Fruit fly (Drosophila melanogaster): ENCODE measurements around the gene Arp5.

Gene Arp5

DNA sequence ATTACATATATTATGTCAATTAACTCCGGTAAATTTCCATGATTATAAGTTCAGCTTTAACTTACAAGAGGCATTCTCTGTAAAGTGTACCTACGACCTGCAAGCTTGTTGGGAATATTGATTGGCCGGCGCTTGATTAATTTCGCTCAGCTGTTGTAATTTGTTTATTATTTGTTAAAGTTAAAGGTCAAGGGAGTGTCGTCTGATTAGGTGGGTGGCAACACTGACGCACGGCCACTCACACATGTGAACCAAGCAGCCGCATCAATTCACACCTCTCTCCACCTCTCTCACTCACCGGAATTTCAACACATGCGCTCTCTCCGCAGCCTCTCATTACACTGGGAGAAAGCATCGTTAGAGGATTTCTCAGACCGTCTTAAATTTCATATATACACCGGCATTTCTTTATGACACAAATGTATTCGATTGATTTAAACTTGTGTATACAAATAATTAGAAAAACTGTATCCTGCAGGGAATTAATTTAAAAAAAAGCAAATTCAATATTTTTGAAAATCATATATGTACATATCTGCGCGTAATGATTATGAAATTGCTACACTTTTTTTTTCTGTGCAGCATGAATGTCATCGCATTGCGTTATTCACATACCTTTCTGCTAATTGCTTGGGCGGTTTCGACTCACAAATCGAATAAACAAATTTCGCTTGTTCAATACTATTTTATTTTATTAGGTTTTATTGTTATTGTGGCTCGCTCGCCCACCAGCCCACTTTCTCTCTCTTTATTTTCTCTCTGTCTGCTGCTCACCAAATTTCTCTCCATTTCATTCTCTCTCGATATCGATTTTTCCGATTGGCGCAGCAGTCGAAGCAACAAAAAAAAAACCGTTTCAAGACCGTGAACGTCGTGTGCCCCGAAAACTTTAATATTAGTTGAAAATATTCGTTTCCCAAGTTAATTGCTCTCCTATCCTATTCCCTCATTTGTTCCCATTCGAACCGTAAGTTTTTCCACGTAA lies 13.0 kb upstream of the Arp5 start (continued):
- TF ChIP-seq trh (GFP tag; optimal IDR thresholded peaks at IDR 0.05) (peak; percentile 71), phol (tag; optimal IDR thresholded peaks at IDR 0.05) (peak; percentile 96), Hr78 (GFP tag; optimal IDR thresholded peaks at IDR 0.05) (peak in 1 of 2 experiments; percentile 90), br (optimal IDR thresholded peaks at IDR 0.05) (no peak), CG17328 (GFP tag; IDR thresholded peaks at IDR 0.05) (peak; percentile 87), lov (optimal IDR thresholded peaks at IDR 0.05) (no peak), lov (GFP tag; IDR thresholded peaks at IDR 0.05) (0 out of 3 replicates have a peak, but pooled peaks have one; percentile 49), salm (tag; optimal IDR thresholded peaks at IDR 0.05) (peak; percentile 91), CG12155 (GFP tag; optimal IDR thresholded peaks at IDR 0.05) (peak; percentile 88), Drgx (GFP tag; IDR thresholded peaks at IDR 0.05) (peak; percentile 69), H15 (GFP tag; IDR thresholded peaks at IDR 0.05) (peak; percentile 75), CG16863 (GFP tag; optimal IDR thresholded peaks at IDR 0.05) (peak; percentile 92), Dbx (GFP tag; IDR thresholded peaks at IDR 0.05) (peak; percentile 83), CG5180 (GFP tag; optimal IDR thresholded peaks at IDR 0.05) (peak; percentile 84), lola (GFP tag; optimal IDR thresholded peaks at IDR 0.05) (peak in 1 of 3 experiments; percentile 94), CG9609 (GFP tag; optimal IDR thresholded peaks at IDR 0.05) (peak; percentile 93), CG12942 (GFP tag; optimal IDR thresholded peaks at IDR 0.05) (peak; percentile 88), CG2129 (GFP tag; IDR thresholded peaks at IDR 0.05; ENCODE audit: partially characterized antibody) (no peak), sqz (GFP tag; optimal IDR thresholded peaks at IDR 0.05) (peak; percentile 81), kah (GFP tag; optimal IDR thresholded peaks at IDR 0.05) (peak; percentile 84), Bgb (GFP tag; IDR thresholded peaks at IDR 0.05; ENCODE audit: partially characterized antibody) (no peak), Ravus (GFP tag; IDR thresholded peaks at IDR 0.05) (peak; percentile 61), en (GFP tag; optimal IDR thresholded peaks at IDR 0.05) (peak; percentile 82), tap (tag; optimal IDR thresholded peaks at IDR 0.05) (peak; percentile 86), Fer2 (tag; optimal IDR thresholded peaks at IDR 0.05) (peak; percentile 85), tll (GFP tag; optimal IDR thresholded peaks at IDR 0.05) (peak in 1 of 2 experiments; percentile 52), Mes4 (GFP tag; optimal IDR thresholded peaks at IDR 0.05) (peak; percentile 90), dpn (GFP tag; optimal IDR thresholded peaks at IDR 0.05) (peak; percentile 93), Camta (GFP tag; optimal IDR thresholded peaks at IDR 0.05) (peak; percentile 89), CG15479 (GFP tag; optimal IDR thresholded peaks at IDR 0.05) (peak; percentile 45), CG18619 (GFP tag; optimal IDR thresholded peaks at IDR 0.05) (peak; percentile 93), CG10565 (GFP tag; optimal IDR thresholded peaks at IDR 0.05) (peak; percentile 73), bsh (GFP tag; optimal IDR thresholded peaks at IDR 0.05) (peak; percentile 85 to 96), CG10431 (GFP tag; optimal IDR thresholded peaks at IDR 0.05) (peak; percentile 83), nmo (GFP tag; optimal IDR thresholded peaks at IDR 0.05) (peak; percentile 95), CG16813 (GFP tag; IDR thresholded peaks at IDR 0.05; ENCODE audit: partially characterized antibody) (no peak), CG10959 (GFP tag; IDR thresholded peaks at IDR 0.05) (peak; percentile 78), kay (GFP tag; optimal IDR thresholded peaks at IDR 0.05) (peak; percentile 88), CG9215 (GFP tag; IDR thresholded peaks at IDR 0.05) (peak; percentile 87), corto (GFP tag; optimal IDR thresholded peaks at IDR 0.05) (peak; percentile 36), CG14710 (tag; optimal IDR thresholded peaks at IDR 0.05) (peak; percentile 93), CG4820 (GFP tag; optimal IDR thresholded peaks at IDR 0.05) (peak; percentile 93), ab (GFP tag; optimal IDR thresholded peaks at IDR 0.05) (peak; percentile 80), CG2875 (GFP tag; optimal IDR thresholded peaks at IDR 0.05) (peak; percentile 92), esg (GFP tag; conservative IDR thresholded peaks at IDR 0.05) (peak; percentile 86), pfk (GFP tag; optimal IDR thresholded peaks at IDR 0.05) (peak; percentile 6), Nf-YB (GFP tag; optimal IDR thresholded peaks at IDR 0.05) (peak; percentile 83)
